Worm (Caenorhabditis elegans) whole organism, mixed stage, embryonic: Measurements from ENCODE around the gene F58A4.1.

Experiments used
- ceh-39 ChIP-seq: fragments of 150-350 bp; optimal IDR thresholded peaks from 2 replicates; lab custom pipeline; 2014; ENCODE audit warnings: missing biosample characterization, missing genetic modification characterization
- drap-1 ChIP-seq: fragments of 200-800 bp; sonication (Bioruptor generic); optimal IDR thresholded peaks from 3 replicates; lab custom pipeline; 2018; ENCODE audit warnings: mild to moderate bottlenecking, missing genetic modification characterization, missing compliant biosample characterization
- hlh-1 ChIP-seq: fragments of 150-350 bp; optimal IDR thresholded peaks from 2 replicates; lab custom pipeline; 2014; ENCODE audit warnings: missing biosample characterization, missing genetic modification reagents, missing genetic modification characterization
- lin-13 ChIP-seq: fragments of 150-350 bp; optimal IDR thresholded peaks from 2 replicates; lab custom pipeline; 2014; ENCODE audit warnings: missing biosample characterization, missing genetic modification characterization
- nhr-12 ChIP-seq: fragments of 150-350 bp; optimal IDR thresholded peaks from 2 replicates; lab custom pipeline; 2014; ENCODE audit warnings: missing biosample characterization, missing genetic modification characterization
- nhr-237 ChIP-seq: fragments of 150-350 bp; optimal IDR thresholded peaks from 2 replicates; lab custom pipeline; 2014; ENCODE audit warnings: missing biosample characterization, missing genetic modification characterization
- snpc-4 ChIP-seq: fragments of 150-350 bp; optimal IDR thresholded peaks from 2 replicates; lab custom pipeline; 2014; ENCODE audit warnings: missing biosample characterization, missing genetic modification characterization
- sptf-1 ChIP-seq: sonication (generic microtip); optimal IDR thresholded peaks from 2 replicates; lab custom pipeline; 2017; ENCODE audit warnings: mild to moderate bottlenecking, missing genetic modification characterization, moderate library complexity, missing compliant biosample characterization

DNA sequence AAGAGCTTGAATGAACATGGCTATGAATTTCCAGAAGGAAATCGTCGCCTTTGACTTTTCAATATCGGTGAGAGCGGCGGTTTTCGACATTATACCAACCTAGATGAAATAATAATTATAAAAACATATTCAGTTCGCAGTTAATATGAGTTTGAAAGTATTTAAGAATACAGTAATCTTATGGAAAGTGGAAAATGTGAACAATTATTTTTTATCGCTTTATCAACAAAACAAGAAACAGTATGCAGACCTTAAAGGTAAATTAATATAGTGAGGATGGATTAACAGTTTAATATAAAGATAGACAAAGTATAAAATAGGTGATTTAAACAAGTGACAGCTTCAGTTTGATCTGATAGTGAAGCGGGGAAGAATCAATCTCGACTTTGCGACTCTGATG lies 39.8 kb upstream of the F58A4.1 start, which contains the start of gene C48B4.6:
- TF ChIP-seq nhr-237 (tag; lab: Kevin White, UChicago) (no peak), ceh-39 (tag; lab: Kevin White, UChicago) (no peak), drap-1 (GFP tag; lab: Kevin White, UChicago) (no peak), snpc-4 (no peak), hlh-1 (tag; lab: Kevin White, UChicago) (no peak), lin-13 (tag; lab: Kevin White, UChicago) (no peak), nhr-12 (tag; lab: Kevin White, UChicago) (no peak), sptf-1 (tag; lab: Kevin White, UChicago) (no peak)
